Fruit fly (Drosophila melanogaster) whole organism, embryonic: ENCODE results near the gene CCDC53.

Source experiments
- BEAF-32 ChIP-seq: fragments of 200-800 bp; sonication (Bioruptor generic); optimal IDR thresholded peaks from 3 replicates; lab custom pipeline; 2017; ENCODE audit warnings: missing biosample characterization, missing genetic modification characterization, mild to moderate bottlenecking, moderate library complexity, missing genetic modification reagents
- Bteb2 ChIP-seq: fragments of 200-800 bp; sonication (Bioruptor generic); optimal IDR thresholded peaks from 2 replicates; lab custom pipeline; 2016; ENCODE audit warnings: missing biosample characterization, missing genetic modification characterization
- CG10543 ChIP-seq: fragments of 200-800 bp; sonication (Bioruptor generic); optimal IDR thresholded peaks from 3 replicates; lab custom pipeline; 2017; ENCODE audit warnings: missing biosample characterization, mild to moderate bottlenecking, missing genetic modification characterization, moderate library complexity
- CG11456 ChIP-seq: fragments of 200-800 bp; sonication (Bioruptor generic); IDR thresholded peaks from 3 replicates; pipeline ENCODE4 v1.3.6; 2022; ENCODE audit warnings: missing biosample characterization, missing genetic modification characterization
- CG11504 ChIP-seq: fragments of 200-800 bp; sonication (Bioruptor generic); optimal IDR thresholded peaks from 3 replicates; lab custom pipeline; 2019; ENCODE audit warnings: missing biosample characterization, mild to moderate bottlenecking, missing genetic modification characterization, moderate library complexity
- CG11560 ChIP-seq: fragments of 200-800 bp; sonication (Bioruptor generic); IDR thresholded peaks from 3 replicates; pipeline ENCODE4 v1.3.6; 2022; ENCODE audit warnings: missing biosample characterization, missing genetic modification characterization
- CG14441 ChIP-seq: fragments of 200-800 bp; sonication (Bioruptor generic); IDR thresholded peaks from 2 replicates; pipeline ENCODE4 v1.3.6; 2022; ENCODE audit warnings: missing biosample characterization, missing genetic modification characterization
- CG14667 ChIP-seq: fragments of 200-800 bp; sonication (Bioruptor generic); IDR thresholded peaks from 2 replicates; pipeline ENCODE4 v1.3.6; 2022; ENCODE audit warnings: missing biosample characterization, missing genetic modification characterization
- CG17328 ChIP-seq: fragments of 200-800 bp; sonication (Bioruptor generic); IDR thresholded peaks from 2 replicates; pipeline ENCODE4 v1.3.6; 2022; ENCODE audit warnings: missing biosample characterization, missing genetic modification characterization
- CG2116 ChIP-seq: fragments of 200-800 bp; sonication (Bioruptor generic); optimal IDR thresholded peaks from 3 replicates; lab custom pipeline; 2018; ENCODE audit warnings: missing biosample characterization, mild to moderate bottlenecking, missing genetic modification characterization
- CG30020 ChIP-seq: fragments of 200-800 bp; optimal IDR thresholded peaks from 2 replicates; lab custom pipeline; 2019; ENCODE audit warnings: missing biosample characterization, mild to moderate bottlenecking, missing genetic modification characterization, moderate library complexity
- CG30403 ChIP-seq: fragments of 200-800 bp; sonication (Bioruptor generic); optimal IDR thresholded peaks from 3 replicates; lab custom pipeline; 2016; ENCODE audit warnings: missing biosample characterization, missing genetic modification characterization
- CG3163 ChIP-seq: fragments of 200-800 bp; sonication (Bioruptor generic); optimal IDR thresholded peaks from 3 replicates; lab custom pipeline; 2016; ENCODE audit warnings: missing biosample characterization, missing genetic modification characterization
- CG3726 ChIP-seq: fragments of 200-800 bp; sonication (Bioruptor generic); IDR thresholded peaks from 3 replicates; pipeline ENCODE4, ENCODE4 v1.3.6; 2022; ENCODE audit warnings: missing biosample characterization, missing genetic modification characterization
- CG5180 ChIP-seq: fragments of 200-800 bp; sonication (Bioruptor generic); optimal IDR thresholded peaks from 3 replicates; lab custom pipeline; 2017; ENCODE audit warnings: missing biosample characterization, missing genetic modification characterization, mild to moderate bottlenecking, moderate library complexity, missing genetic modification reagents
- CG7839 ChIP-seq: fragments of 200-800 bp; sonication (Bioruptor generic); optimal IDR thresholded peaks from 3 replicates; lab custom pipeline; 2018; ENCODE audit warnings: missing biosample characterization, mild to moderate bottlenecking, missing genetic modification characterization, moderate library complexity
- CG8089 ChIP-seq: fragments of 200-800 bp; sonication (Bioruptor generic); optimal IDR thresholded peaks from 3 replicates; lab custom pipeline; 2016; ENCODE audit warnings: missing biosample characterization, missing genetic modification characterization
- CG9932 ChIP-seq: fragments of 200-800 bp; sonication (Bioruptor generic); IDR thresholded peaks from 2 replicates; pipeline ENCODE4 v1.3.6; 2022; ENCODE audit warnings: missing biosample characterization, missing genetic modification characterization
- D ChIP-seq, 2 experiments: fragments of 200-800 bp in 1 of 2; fragments of >200 bp in 1 of 2; sonication (Bioruptor generic) in 1 of 2; optimal IDR thresholded peaks; 2 replicates in 1 of 2; 3 replicates in 1 of 2; lab custom pipeline; 2017; ENCODE audit warnings: mild to moderate bottlenecking in 1 of 2, missing biosample characterization in 1 of 2, missing genetic modification characterization in 1 of 2, missing genetic modification reagents in 1 of 2
- Dad ChIP-seq: fragments of 200-800 bp; sonication (Bioruptor generic); optimal IDR thresholded peaks from 3 replicates; lab custom pipeline; 2016; ENCODE audit warnings: missing biosample characterization, missing genetic modification characterization
- Deaf1 ChIP-seq: fragments of 200-800 bp; optimal IDR thresholded peaks from 3 replicates; lab custom pipeline; 2019; ENCODE audit warnings: missing biosample characterization, mild to moderate bottlenecking, missing genetic modification characterization, moderate library complexity
- Dip2 ChIP-seq: fragments of 200-800 bp; sonication (Bioruptor generic); IDR thresholded peaks from 2 replicates; pipeline ENCODE4 v1.3.6; 2022; ENCODE audit warnings: missing biosample characterization, missing genetic modification characterization
- Dip3 ChIP-seq: fragments of 200-800 bp; sonication (Bioruptor generic); optimal IDR thresholded peaks from 3 replicates; lab custom pipeline; 2016; ENCODE audit warnings: missing biosample characterization, missing genetic modification characterization
- Doc2 ChIP-seq: fragments of 200-800 bp; sonication (Bioruptor generic); IDR thresholded peaks from 2 replicates; pipeline ENCODE4 v1.3.6; 2022; ENCODE audit warnings: missing biosample characterization, missing genetic modification characterization
- E2f1 ChIP-seq: fragments of 200-800 bp; sonication (Bioruptor generic); IDR thresholded peaks from 2 replicates; pipeline ENCODE4 v1.3.6; 2022; ENCODE audit warnings: missing biosample characterization, missing genetic modification characterization
- Fer2 ChIP-seq: fragments of 200-800 bp; sonication (Bioruptor generic); optimal IDR thresholded peaks from 2 replicates; lab custom pipeline; 2018; ENCODE audit warnings: missing biosample characterization, mild to moderate bottlenecking, missing genetic modification characterization, moderate library complexity
- HLHmδ ChIP-seq: fragments of 200-800 bp; sonication (Bioruptor generic); optimal IDR thresholded peaks from 2 replicates; lab custom pipeline; 2018; ENCODE audit warnings: missing biosample characterization, mild to moderate bottlenecking, missing genetic modification characterization, moderate library complexity
- Mad ChIP-seq: fragments of 200-800 bp; sonication (Bioruptor generic); optimal IDR thresholded peaks from 2 replicates; lab custom pipeline; 2016; ENCODE audit warnings: missing biosample characterization, missing genetic modification characterization
- NfI ChIP-seq: fragments of 200-800 bp; sonication (Bioruptor generic); optimal IDR thresholded peaks from 3 replicates; lab custom pipeline; 2018; ENCODE audit warnings: missing biosample characterization, mild to moderate bottlenecking, missing genetic modification characterization, moderate library complexity
- Pdp1 ChIP-seq, 2 experiments: fragments of 200-800 bp; sonication (Bioruptor generic); optimal IDR thresholded peaks; 3 replicates each; lab custom pipeline; 2016; ENCODE audit warnings: missing biosample characterization in 2 of 2, missing genetic modification characterization in 2 of 2, mild to moderate bottlenecking in 1 of 2, moderate library complexity in 1 of 2
- Rfx ChIP-seq: fragments of 200-800 bp; sonication (Bioruptor generic); IDR thresholded peaks from 2 replicates; pipeline ENCODE4 v1.3.6; 2022; ENCODE audit warnings: missing biosample characterization, missing genetic modification characterization
- Rx ChIP-seq: fragments of 200-800 bp; sonication (Bioruptor generic); IDR thresholded peaks from 2 replicates; pipeline ENCODE4 v1.3.6; 2022; ENCODE audit warnings: missing biosample characterization, missing genetic modification characterization
- Xrp1 ChIP-seq: fragments of 200-800 bp; sonication (Bioruptor generic); IDR thresholded peaks from 2 replicates; pipeline ENCODE4 v1.3.6; 2022; ENCODE audit warnings: missing biosample characterization, missing genetic modification characterization
- ac ChIP-seq: fragments of 200-800 bp; sonication (Bioruptor generic); optimal IDR thresholded peaks from 3 replicates; lab custom pipeline; 2017; ENCODE audit warnings: missing biosample characterization, mild to moderate bottlenecking, missing genetic modification characterization
- ato ChIP-seq: fragments of 200-800 bp; sonication (Bioruptor generic); IDR thresholded peaks from 2 replicates; pipeline ENCODE4 v1.3.6; 2022; ENCODE audit warnings: missing biosample characterization, missing genetic modification characterization; ENCODE audit not compliant: partially characterized antibody
- bab2 ChIP-seq: fragments of 200-800 bp; sonication (Bioruptor generic); optimal IDR thresholded peaks from 2 replicates; lab custom pipeline; 2016; ENCODE audit warnings: missing biosample characterization, missing genetic modification characterization
- cg ChIP-seq: fragments of 200-800 bp; sonication (Bioruptor generic); optimal IDR thresholded peaks from 3 replicates; lab custom pipeline; 2019; ENCODE audit warnings: missing biosample characterization, mild to moderate bottlenecking, missing genetic modification characterization, moderate library complexity
- crol ChIP-seq: fragments of 200-800 bp; sonication (Bioruptor generic); IDR thresholded peaks from 2 replicates; pipeline ENCODE4 v1.3.6; 2022; ENCODE audit warnings: missing biosample characterization, missing genetic modification characterization
- fd96Cb ChIP-seq: fragments of 200-800 bp; sonication (Bioruptor generic); optimal IDR thresholded peaks from 2 replicates; lab custom pipeline; 2018; ENCODE audit warnings: missing biosample characterization, mild to moderate bottlenecking, missing genetic modification characterization, moderate library complexity
- fru ChIP-seq: fragments of >200 bp; optimal IDR thresholded peaks from 2 replicates; lab custom pipeline; 2017
- grn ChIP-seq: fragments of 200-800 bp; sonication (Bioruptor generic); optimal IDR thresholded peaks from 3 replicates; lab custom pipeline; 2017; ENCODE audit warnings: missing biosample characterization, missing genetic modification characterization
- jigr1 ChIP-seq: fragments of 200-800 bp; sonication (Bioruptor generic); IDR thresholded peaks from 3 replicates; pipeline ENCODE4 v1.3.6; 2022; ENCODE audit warnings: missing biosample characterization, missing genetic modification characterization
- kah ChIP-seq: fragments of 200-800 bp; sonication (Bioruptor generic); optimal IDR thresholded peaks from 2 replicates; lab custom pipeline; 2018; ENCODE audit warnings: missing biosample characterization, mild to moderate bottlenecking, missing genetic modification characterization
- kay ChIP-seq: fragments of 200-800 bp; sonication (Bioruptor generic); optimal IDR thresholded peaks from 2 replicates; lab custom pipeline; 2016; ENCODE audit warnings: missing biosample characterization, missing genetic modification characterization
- lbe ChIP-seq: fragments of 200-800 bp; sonication (Bioruptor generic); optimal IDR thresholded peaks from 2 replicates; lab custom pipeline; 2016; ENCODE audit warnings: missing biosample characterization, mild to moderate bottlenecking, missing genetic modification characterization
- nmo ChIP-seq: fragments of 200-800 bp; sonication (Bioruptor generic); optimal IDR thresholded peaks from 2 replicates; lab custom pipeline; 2018; ENCODE audit warnings: missing biosample characterization, mild to moderate bottlenecking, missing genetic modification characterization, moderate library complexity
- so ChIP-seq: fragments of 200-800 bp; sonication (Bioruptor generic); IDR thresholded peaks from 3 replicates; pipeline ENCODE4 v1.3.6; 2022; ENCODE audit warnings: missing biosample characterization, missing genetic modification characterization
- stwl ChIP-seq: fragments of 200-800 bp; sonication (Bioruptor generic); optimal IDR thresholded peaks from 3 replicates; lab custom pipeline; 2018; ENCODE audit warnings: missing biosample characterization, mild to moderate bottlenecking, missing genetic modification characterization, moderate library complexity
- tgo ChIP-seq: fragments of 200-800 bp; sonication (Bioruptor generic); IDR thresholded peaks from 3 replicates; pipeline ENCODE4 v1.3.6; 2022; ENCODE audit warnings: missing biosample characterization, missing genetic modification characterization
- zfh1 ChIP-seq: fragments of 200-800 bp; sonication (Bioruptor generic); IDR thresholded peaks from 3 replicates; pipeline ENCODE4 v1.3.6; 2022; ENCODE audit warnings: missing biosample characterization, missing genetic modification characterization
- zfh2 ChIP-seq: fragments of 200-800 bp; sonication (Bioruptor generic); optimal IDR thresholded peaks from 2 replicates; lab custom pipeline; 2016; ENCODE audit warnings: missing biosample characterization, missing genetic modification characterization

The CCDC53 gene

dm6 chr2L:7998655-7999054 is 42.3 kb upstream of the CCDC53 start, which contains the start of gene Sirup:
Sirup (plus strand) TSS chr2L:7998869.
- TF ChIP-seq CG11504 (tag; lab: Kevin White, UChicago) (peak; percentile 44), Rx (GFP tag; lab: Robert Waterston, UW) (no peak), NfI (GFP tag; lab: Kevin White, UChicago) (no peak), Fer2 (tag; lab: Kevin White, UChicago) (no peak), HLHmδ (GFP tag; lab: Kevin White, UChicago) (no peak), CG7839 (tag; lab: Kevin White, UChicago) (no peak), stwl (peak; percentile 63), jigr1 (GFP tag; lab: Robert Waterston, UW) (no peak), CG17328 (GFP tag; lab: Robert Waterston, UW) (peak; percentile 35; the same call in 1 of the 2 replicates), E2f1 (GFP tag; lab: Robert Waterston, UW) (peak; percentile 29; the same call in 1 of the 2 replicates), CG10543 (GFP tag; lab: Kevin White, UChicago) (no peak), zfh1 (GFP tag; lab: Robert Waterston, UW) (peak; percentile 15; the same call in 1 of the 3 replicates), CG2116 (GFP tag; lab: Kevin White, UChicago) (peak; percentile 47), nmo (GFP tag; lab: Kevin White, UChicago) (peak; percentile 43), ac (GFP tag; lab: Kevin White, UChicago) (no peak), crol (no peak), CG3726 (GFP tag; lab: Robert Waterston, UW) (no peak), Dip3 (GFP tag; lab: Kevin White, UChicago) (no peak), kah (GFP tag; lab: Kevin White, UChicago) (no peak), Bteb2 (GFP tag; lab: Kevin White, UChicago) (no peak), CG5180 (GFP tag; lab: Kevin White, UChicago) (no peak), CG30020 (tag; lab: Kevin White, UChicago) (peak; percentile 0), CG11560 (tag; lab: Robert Waterston, UW) (peak; percentile 70; the same call in 2 of the 3 replicates), Deaf1 (tag; lab: Kevin White, UChicago) (no peak), kay (GFP tag; lab: Kevin White, UChicago) (no peak), CG8089 (GFP tag; lab: Kevin White, UChicago) (no peak), Doc2 (GFP tag; lab: Robert Waterston, UW) (no peak), CG3163 (no peak), CG11456 (GFP tag; lab: Robert Waterston, UW) (peak; percentile 18; the same call in 1 of the 3 replicates), CG14667 (GFP tag; lab: Robert Waterston, UW) (no peak), bab2 (GFP tag; lab: Kevin White, UChicago) (no peak), ato (GFP tag; lab: Robert Waterston, UW) (no peak), Pdp1 (GFP tag; optimal IDR thresholded peaks at IDR 0.05; lab: Kevin White, UChicago) (peak in 1 of 2 experiments; percentile 74), CG30403 (GFP tag; lab: Kevin White, UChicago) (no peak), Dip2 (no peak), tgo (GFP tag; lab: Robert Waterston, UW) (no peak), CG9932 (GFP tag; lab: Robert Waterston, UW) (peak; percentile 38), Dad (no peak), BEAF-32 (GFP tag; lab: Kevin White, UChicago) (peak; percentile 45), D (optimal IDR thresholded peaks at IDR 0.05; lab: Kevin White, UChicago) (no peak), D (GFP tag; optimal IDR thresholded peaks at IDR 0.05; lab: Kevin White, UChicago) (no peak), Rfx (GFP tag; lab: Robert Waterston, UW) (peak; percentile 63), cg (GFP tag; lab: Kevin White, UChicago) (no peak), so (GFP tag; lab: Robert Waterston, UW) (peak; percentile 58; the same call in 1 of the 3 replicates), Mad (GFP tag; lab: Kevin White, UChicago) (no peak), grn (GFP tag; lab: Kevin White, UChicago) (no peak), CG14441 (0 out of 2 replicates have a peak, but pooled peaks have one; percentile 9), zfh2 (GFP tag; lab: Kevin White, UChicago) (no peak), fd96Cb (tag; lab: Kevin White, UChicago) (no peak), lbe (GFP tag; lab: Kevin White, UChicago) (no peak), Xrp1 (no peak), fru (lab: Kevin White, UChicago) (no peak)
